Worm (Caenorhabditis elegans) whole organism, L4 larva: ENCODE results near the gene fdgt-2.
A peak's percentile ranks its signal among the peaks of the same experiment; 100 is the strongest.

Source experiments
- F26F4.8 ChIP-seq: fragments of 200-800 bp; sonication (Bioruptor generic); conservative IDR thresholded peaks from 2 replicates; pipeline ENCODE4 v1.3.6; 2022; ENCODE audit warnings: missing genetic modification characterization, missing compliant biosample characterization
- F44E2.7 ChIP-seq: fragments of 200-800 bp; sonication (Bioruptor generic); IDR thresholded peaks from 2 replicates; pipeline ENCODE4 v2.1.2; 2022; ENCODE audit warnings: missing genetic modification characterization, missing compliant biosample characterization
- T20F7.1 ChIP-seq: fragments of 200-800 bp; sonication (Bioruptor generic); optimal IDR thresholded peaks from 2 replicates; lab custom pipeline; 2018; ENCODE audit warnings: mild to moderate bottlenecking, missing genetic modification characterization, missing compliant biosample characterization
- Y105C5A.15 ChIP-seq: fragments of 200-800 bp; sonication (Bioruptor generic); IDR thresholded peaks from 2 replicates; pipeline ENCODE4 v1.3.6; 2022; ENCODE audit warnings: missing genetic modification characterization, missing compliant biosample characterization
- Y48G9A.11 ChIP-seq: fragments of 200-800 bp; sonication (Bioruptor generic); IDR thresholded peaks from 2 replicates; pipeline ENCODE4 v1.3.6; 2022; ENCODE audit warnings: missing genetic modification reagents, missing genetic modification characterization, missing compliant biosample characterization
- Y5F2A.4 ChIP-seq: fragments of 200-800 bp; sonication (Bioruptor generic); optimal IDR thresholded peaks from 2 replicates; lab custom pipeline; 2018; ENCODE audit warnings: mild to moderate bottlenecking, missing genetic modification characterization, missing compliant biosample characterization
- Y75B8A.6 ChIP-seq: fragments of 200-800 bp; sonication (Bioruptor generic); IDR thresholded peaks from 2 replicates; pipeline ENCODE4 v1.3.6; 2022; ENCODE audit warnings: missing genetic modification reagents, missing genetic modification characterization, missing compliant biosample characterization
- ceh-32 ChIP-seq: sonication (generic microtip); optimal IDR thresholded peaks from 2 replicates; lab custom pipeline; 2016; ENCODE audit warnings: mild to moderate bottlenecking, missing genetic modification characterization, missing compliant biosample characterization; ENCODE audit not compliant: poor library complexity
- ceh-62 ChIP-seq: sonication (generic microtip); optimal IDR thresholded peaks from 2 replicates; lab custom pipeline; 2017; ENCODE audit warnings: missing biosample characterization, missing genetic modification characterization
- daf-16 ChIP-seq, 3 experiments: sonication (generic microtip); optimal IDR thresholded peaks; 2 replicates each; lab custom pipeline; 2016 to 2017; ENCODE audit warnings: missing genetic modification characterization in 3 of 3, missing genetic modification reagents in 3 of 3, mild to moderate bottlenecking in 2 of 3, missing compliant biosample characterization in 2 of 3, missing biosample characterization in 1 of 3, moderate library complexity in 1 of 3
- daf-19 ChIP-seq: fragments of 200-800 bp; sonication (Bioruptor generic); conservative IDR thresholded peaks from 2 replicates; pipeline ENCODE4 v1.3.6; 2022; ENCODE audit warnings: missing genetic modification characterization, missing compliant biosample characterization
- daf-8 ChIP-seq: fragments of 200-800 bp; sonication (Bioruptor generic); IDR thresholded peaks from 2 replicates; pipeline ENCODE4 v1.3.6; 2022; ENCODE audit warnings: missing genetic modification characterization, missing compliant biosample characterization
- dmd-8 ChIP-seq: fragments of 200-800 bp; sonication (Bioruptor generic); IDR thresholded peaks from 2 replicates; pipeline ENCODE4 v1.3.6; 2022; ENCODE audit warnings: missing genetic modification characterization, missing compliant biosample characterization
- duxl-1 ChIP-seq: sonication (generic microtip); optimal IDR thresholded peaks from 2 replicates; lab custom pipeline; 2016; ENCODE audit warnings: mild to moderate bottlenecking, missing genetic modification characterization, moderate library complexity, missing compliant biosample characterization; ENCODE audit not compliant: poor library complexity
- dve-1 ChIP-seq: sonication (generic microtip); optimal IDR thresholded peaks from 2 replicates; lab custom pipeline; 2017; ENCODE audit warnings: antibody characterized with exemption, mild to moderate bottlenecking, missing genetic modification characterization, missing compliant biosample characterization; ENCODE audit not compliant: insufficient read depth
- fkh-10 ChIP-seq: fragments of 150-350 bp; optimal IDR thresholded peaks from 2 replicates; lab custom pipeline; 2014; ENCODE audit warnings: missing biosample characterization, missing genetic modification reagents, missing genetic modification characterization
- hlh-11 ChIP-seq: fragments of 200-800 bp; sonication (Bioruptor generic); optimal IDR thresholded peaks from 2 replicates; lab custom pipeline; 2018; ENCODE audit warnings: mild to moderate bottlenecking, missing genetic modification characterization, missing compliant biosample characterization
- hlh-30 ChIP-seq: sonication (generic microtip); optimal IDR thresholded peaks from 2 replicates; lab custom pipeline; 2017; ENCODE audit warnings: antibody characterized with exemption, mild to moderate bottlenecking, missing genetic modification characterization, missing compliant biosample characterization; ENCODE audit not compliant: insufficient read depth
- hmg-1.1 ChIP-seq: fragments of 200-800 bp; sonication (Bioruptor generic); IDR thresholded peaks from 2 replicates; pipeline ENCODE4 v1.3.6; 2022; ENCODE audit warnings: missing genetic modification reagents, missing genetic modification characterization, missing compliant biosample characterization
- lin-1 ChIP-seq: fragments of 200-800 bp; sonication (Bioruptor generic); IDR thresholded peaks from 2 replicates; pipeline ENCODE4 v1.3.6; 2022; ENCODE audit warnings: missing genetic modification reagents, missing genetic modification characterization, missing compliant biosample characterization
- lin-13 ChIP-seq: fragments of 150-350 bp; optimal IDR thresholded peaks from 2 replicates; lab custom pipeline; 2014; ENCODE audit warnings: missing biosample characterization, missing genetic modification reagents, missing genetic modification characterization
- lin-15B ChIP-seq: fragments of 150-350 bp; sonication (generic microtip); optimal IDR thresholded peaks from 3 replicates; lab custom pipeline; 2014; ENCODE audit warnings: missing biosample characterization, missing genetic modification characterization
- lin-29 ChIP-seq: fragments of 200-800 bp; sonication (Bioruptor generic); IDR thresholded peaks from 2 replicates; pipeline ENCODE4 v1.3.6; 2022; ENCODE audit warnings: missing genetic modification reagents, missing genetic modification characterization, missing compliant biosample characterization
- lin-38 ChIP-seq: fragments of 200-800 bp; sonication (Bioruptor generic); IDR thresholded peaks from 2 replicates; pipeline ENCODE4 v1.3.6; 2022; ENCODE audit warnings: missing genetic modification reagents, missing genetic modification characterization, missing compliant biosample characterization
- madf-5 ChIP-seq, 2 experiments: fragments of 200-800 bp; sonication (Bioruptor generic); IDR thresholded peaks; 2 replicates each; pipeline ENCODE4 v1.3.6; 2022; ENCODE audit warnings: missing compliant biosample characterization in 2 of 2, missing genetic modification characterization in 2 of 2
- madf-9 ChIP-seq: fragments of 200-800 bp; sonication (Bioruptor generic); conservative IDR thresholded peaks from 2 replicates; pipeline ENCODE4 v1.3.6; 2022; ENCODE audit warnings: missing genetic modification reagents, missing genetic modification characterization, missing compliant biosample characterization
- mep-1 ChIP-seq: fragments of 150-350 bp; sonication (generic microtip); optimal IDR thresholded peaks from 3 replicates; lab custom pipeline; 2014; ENCODE audit warnings: missing biosample characterization, missing genetic modification characterization
- nhr-237 ChIP-seq: sonication (generic microtip); optimal IDR thresholded peaks from 2 replicates; lab custom pipeline; 2017; ENCODE audit warnings: missing biosample characterization, missing genetic modification characterization
- nhr-28 ChIP-seq: fragments of 150-350 bp; optimal IDR thresholded peaks from 2 replicates; lab custom pipeline; 2014; ENCODE audit warnings: missing biosample characterization, missing genetic modification characterization
- nhr-42 ChIP-seq: fragments of 200-800 bp; sonication (Bioruptor generic); IDR thresholded peaks from 2 replicates; pipeline ENCODE4 v1.3.6; 2022; ENCODE audit warnings: missing genetic modification characterization, missing compliant biosample characterization
- nhr-48 ChIP-seq: sonication (generic microtip); optimal IDR thresholded peaks from 2 replicates; lab custom pipeline; 2016; ENCODE audit warnings: mild to moderate bottlenecking, missing genetic modification characterization, missing compliant biosample characterization
- nhr-6 ChIP-seq: fragments of 150-350 bp; optimal IDR thresholded peaks from 2 replicates; lab custom pipeline; 2014; ENCODE audit warnings: missing biosample characterization, missing genetic modification characterization
- pha-4 ChIP-seq, 2 experiments: fragments of 150-350 bp in 1 of 2; fragments of 200-800 bp in 1 of 2; sonication (Bioruptor generic) in 1 of 2; IDR thresholded peaks in 1 of 2; optimal IDR thresholded peaks in 1 of 2; 2 replicates each; pipeline versions ENCODE4 v1.3.6 to Lab custom; 2014 to 2022; ENCODE audit warnings: missing genetic modification characterization in 2 of 2, missing genetic modification reagents in 2 of 2, missing biosample characterization in 1 of 2, missing compliant biosample characterization in 1 of 2
- php-3 ChIP-seq: fragments of 200-800 bp; sonication (Bioruptor generic); IDR thresholded peaks from 2 replicates; pipeline ENCODE4 v1.3.6; 2022; ENCODE audit warnings: missing genetic modification reagents, missing genetic modification characterization, missing compliant biosample characterization
- pqm-1 ChIP-seq: sonication (generic microtip); optimal IDR thresholded peaks from 2 replicates; lab custom pipeline; 2017; ENCODE audit warnings: missing biosample characterization, missing genetic modification characterization
- saeg-2 ChIP-seq: fragments of 200-800 bp; sonication (Bioruptor generic); IDR thresholded peaks from 2 replicates; pipeline ENCODE4 v1.3.6; 2022; ENCODE audit warnings: missing genetic modification reagents, missing genetic modification characterization, missing compliant biosample characterization
- sdz-12 ChIP-seq: fragments of 200-800 bp; sonication (Bioruptor generic); optimal IDR thresholded peaks from 2 replicates; lab custom pipeline; 2018; ENCODE audit warnings: mild to moderate bottlenecking, missing genetic modification characterization, missing compliant biosample characterization
- set-16 ChIP-seq: fragments of 200-800 bp; sonication (Bioruptor generic); IDR thresholded peaks from 2 replicates; pipeline ENCODE4 v1.3.6; 2022; ENCODE audit warnings: missing genetic modification reagents, missing genetic modification characterization, missing compliant biosample characterization
- skn-1 ChIP-seq: fragments of 150-350 bp; optimal IDR thresholded peaks from 2 replicates; lab custom pipeline; 2014; ENCODE audit warnings: missing biosample characterization, missing genetic modification characterization
- snpc-4 ChIP-seq: fragments of 150-350 bp; optimal IDR thresholded peaks from 2 replicates; lab custom pipeline; 2014; ENCODE audit warnings: missing biosample characterization, missing genetic modification characterization
- spr-1 ChIP-seq: sonication (generic microtip); optimal IDR thresholded peaks from 2 replicates; lab custom pipeline; 2016; ENCODE audit warnings: mild to moderate bottlenecking, missing genetic modification characterization, missing compliant biosample characterization
- spr-3 ChIP-seq: fragments of 200-800 bp; sonication (Bioruptor generic); optimal IDR thresholded peaks from 2 replicates; lab custom pipeline; 2018; ENCODE audit warnings: mild to moderate bottlenecking, missing genetic modification characterization, missing compliant biosample characterization
- unc-62 ChIP-seq, 3 experiments: fragments of 150-350 bp in 1 of 3; sonication (generic microtip); optimal IDR thresholded peaks in 2 of 3; peaks in 1 of 3; 1 replicate in 1 of 3; 2 replicates in 2 of 3; lab custom pipeline; 2014 to 2017; ENCODE audit warnings: missing biosample characterization in 3 of 3, missing genetic modification characterization in 3 of 3, missing genetic modification reagents in 3 of 3, missing genotype in 1 of 3
- zag-1 ChIP-seq: fragments of 150-350 bp; optimal IDR thresholded peaks from 2 replicates; lab custom pipeline; 2014; ENCODE audit warnings: missing biosample characterization, missing genetic modification characterization
- ztf-11 ChIP-seq: fragments of 150-350 bp; optimal IDR thresholded peaks from 2 replicates; lab custom pipeline; 2014; ENCODE audit warnings: missing biosample characterization, missing genetic modification characterization
- ztf-7 ChIP-seq: fragments of 150-350 bp; optimal IDR thresholded peaks from 2 replicates; lab custom pipeline; 2014; ENCODE audit warnings: missing biosample characterization, missing genetic modification characterization

Gene fdgt-2

ce11 chrII:8411002-8411401, 6.4 kb upstream of the fdgt-2 start:
- TF ChIP-seq zag-1 (tag; lab: Kevin White, UChicago) = no peak
- no peak for TF ChIP-seq php-3 (GFP tag; lab: Robert Waterston, UW)
- TF ChIP-seq nhr-48 (tag; lab: Kevin White, UChicago) = no peak
- TF ChIP-seq nhr-237 = no peak
- no peak for TF ChIP-seq hlh-30
- TF ChIP-seq nhr-42 = no peak
- no peak for TF ChIP-seq madf-9 (GFP tag; lab: Robert Waterston, UW)
- TF ChIP-seq F26F4.8 (GFP tag; lab: Robert Waterston, UW) = no peak
- no peak for TF ChIP-seq set-16 (GFP tag; lab: Robert Waterston, UW)
- no peak for TF ChIP-seq F44E2.7 (GFP tag; lab: Robert Waterston, UW)
- no peak for TF ChIP-seq lin-29 (GFP tag; lab: Robert Waterston, UW)
- TF ChIP-seq, all 104 proteins: peak for 0

DNA sequence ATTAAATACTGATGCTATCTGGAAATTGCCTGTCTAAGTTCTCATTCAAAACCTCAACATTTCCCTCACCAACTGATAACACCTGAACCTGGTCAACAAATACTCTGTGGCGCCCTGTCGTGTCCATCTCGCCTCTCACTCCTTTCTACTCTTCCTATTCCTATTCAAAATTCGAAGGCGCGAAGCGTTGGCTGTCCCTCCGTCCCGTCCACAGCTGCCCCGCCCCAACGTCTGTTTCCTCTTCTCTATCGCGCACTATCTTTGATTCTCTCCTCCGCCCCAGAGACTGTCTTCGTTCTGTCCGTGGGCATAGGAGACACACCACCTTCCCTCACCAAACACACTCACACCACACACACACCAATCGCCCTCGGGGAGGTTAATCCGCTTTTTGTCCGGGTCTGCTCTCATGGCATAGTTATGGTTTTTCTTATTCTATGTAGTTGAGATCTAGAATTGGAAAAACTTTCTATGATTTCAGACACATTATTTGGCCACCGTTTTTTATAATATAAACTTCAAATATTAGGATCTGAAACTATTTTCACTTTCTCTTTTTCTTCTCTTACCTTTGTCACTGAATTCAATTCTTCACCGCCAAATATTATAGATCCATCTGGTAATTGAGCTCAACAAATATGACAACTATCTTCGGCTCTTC, 5.2 kb upstream of the fdgt-2 start, which contains the start of gene efl-3:
Gene efl-3 (plus strand): TSS at position 611 of the 661 bp plus-strand sequence.
- TF ChIP-seq Y75B8A.6 (GFP tag; lab: Robert Waterston, UW) = no peak
- TF ChIP-seq madf-5 (GFP tag; IDR thresholded peaks at IDR 0.05; lab: Robert Waterston, UW) = no peak
- peak; percentile 42 for TF ChIP-seq dve-1
- TF ChIP-seq Y5F2A.4 (GFP tag; lab: Kevin White, UChicago) = no peak
- no peak for TF ChIP-seq dmd-8 (GFP tag; lab: Robert Waterston, UW)
- TF ChIP-seq sdz-12 (GFP tag; lab: Kevin White, UChicago) = no peak
- no peak for TF ChIP-seq spr-3
- no peak for TF ChIP-seq daf-16 (GFP tag; optimal IDR thresholded peaks at IDR 0.05; lab: Kevin White, UChicago)
- TF ChIP-seq daf-16 (tag; optimal IDR thresholded peaks at IDR 0.05; lab: Kevin White, UChicago) = peak; percentile 77
- no peak for TF ChIP-seq ceh-62
- TF ChIP-seq lin-38 (GFP tag; lab: Robert Waterston, UW) = no peak
- TF ChIP-seq snpc-4 (tag; lab: Kevin White, UChicago) = no peak
- TF ChIP-seq fkh-10 (GFP tag; lab: Kevin White, UChicago) = no peak
- TF ChIP-seq daf-19 (GFP tag; lab: Robert Waterston, UW) = no peak
- 0 out of 2 replicates have a peak, but pooled peaks have one; percentile 23 for TF ChIP-seq php-3 (GFP tag; lab: Robert Waterston, UW)
- TF ChIP-seq ztf-11 (tag; lab: Kevin White, UChicago) = no peak
- peak; percentile 21 for TF ChIP-seq pqm-1
- TF ChIP-seq set-16 (GFP tag; lab: Robert Waterston, UW) = 0 out of 2 replicates have a peak, but pooled peaks have one; percentile 25
- TF ChIP-seq unc-62 (GFP tag; optimal IDR thresholded peaks at IDR 0.05 in 1 of 2; lab: Kevin White, UChicago) = peak in 1 of 2 experiments; percentile 27
- no peak for TF ChIP-seq unc-62 (tag; optimal IDR thresholded peaks at IDR 0.05; lab: Kevin White, UChicago)
- no peak for TF ChIP-seq nhr-6 (tag; lab: Kevin White, UChicago)
- no peak for TF ChIP-seq spr-1 (tag; lab: Kevin White, UChicago)
- TF ChIP-seq daf-8 = no peak
- peak; percentile 20 for TF ChIP-seq nhr-28 (tag; lab: Kevin White, UChicago)
- TF ChIP-seq Y105C5A.15 (GFP tag; lab: Robert Waterston, UW) = no peak
- peak; percentile 75 for TF ChIP-seq hlh-11 (tag; lab: Kevin White, UChicago)
- no peak for TF ChIP-seq lin-1 (GFP tag; lab: Robert Waterston, UW)
- TF ChIP-seq skn-1 (tag; lab: Kevin White, UChicago) = no peak

ce11 chrII:8412935-8413334, 4.5 kb upstream of the fdgt-2 start:
- TF ChIP-seq lin-15B (tag; lab: Kevin White, UChicago) (no peak), lin-13 (GFP tag; lab: Kevin White, UChicago) (no peak), duxl-1 (tag; lab: Kevin White, UChicago) (no peak), dve-1 (peak; percentile 70), ztf-7 (no peak), mep-1 (tag; lab: Kevin White, UChicago) (no peak), T20F7.1 (GFP tag; lab: Kevin White, UChicago) (no peak), ceh-32 (tag; lab: Kevin White, UChicago) (no peak), saeg-2 (GFP tag; lab: Robert Waterston, UW) (no peak), php-3 (GFP tag; lab: Robert Waterston, UW) (peak; percentile 82), hlh-11 (tag; lab: Kevin White, UChicago) (peak; percentile 88), Y48G9A.11 (no peak), pha-4 (GFP tag; IDR thresholded peaks at IDR 0.05; lab: Robert Waterston, UW) (no peak), pha-4 (tag; optimal IDR thresholded peaks at IDR 0.05; lab: Kevin White, UChicago) (no peak), pqm-1 (no peak), fkh-10 (GFP tag; lab: Kevin White, UChicago) (no peak), lin-29 (GFP tag; lab: Robert Waterston, UW) (no peak), hmg-1.1 (GFP tag; lab: Robert Waterston, UW) (no peak)
